Fruit fly (Drosophila melanogaster) whole organism, embryonic: Measurements from ENCODE around the gene disco.

Experiments
- Bdp1 ChIP-seq: fragments of 200-800 bp; sonication (Bioruptor generic); optimal IDR thresholded peaks from 3 replicates; lab custom pipeline; 2016; ENCODE audit warnings: missing biosample characterization, missing genetic modification characterization
- CG10267 ChIP-seq: fragments of 200-800 bp; sonication (Bioruptor generic); optimal IDR thresholded peaks from 2 replicates; lab custom pipeline; 2018; ENCODE audit warnings: missing biosample characterization, mild to moderate bottlenecking, missing genetic modification characterization, moderate library complexity
- CG10321 ChIP-seq: fragments of 200-800 bp; sonication (Bioruptor generic); IDR thresholded peaks from 2 replicates; pipeline ENCODE4 v1.3.6; 2022; ENCODE audit warnings: missing biosample characterization, missing genetic modification characterization
- CG10462 ChIP-seq: fragments of 200-800 bp; sonication (Bioruptor generic); optimal IDR thresholded peaks from 2 replicates; lab custom pipeline; 2016; ENCODE audit warnings: missing biosample characterization, missing genetic modification characterization
- CG1233 ChIP-seq: fragments of 200-800 bp; sonication (Bioruptor generic); optimal IDR thresholded peaks from 4 replicates; lab custom pipeline; 2018; ENCODE audit warnings: missing biosample characterization, mild to moderate bottlenecking, missing genetic modification characterization
- CG14014 ChIP-seq: fragments of 200-800 bp; sonication (Bioruptor generic); IDR thresholded peaks from 2 replicates; pipeline ENCODE4 v1.3.6; 2022; ENCODE audit warnings: missing biosample characterization, missing genetic modification characterization
- CG1529 ChIP-seq: fragments of 200-800 bp; sonication (Bioruptor generic); optimal IDR thresholded peaks from 3 replicates; lab custom pipeline; 2018; ENCODE audit warnings: missing biosample characterization, missing genetic modification characterization
- CG1647 ChIP-seq: fragments of 200-800 bp; sonication (Bioruptor generic); optimal IDR thresholded peaks from 3 replicates; lab custom pipeline; 2016; ENCODE audit warnings: missing biosample characterization, missing genetic modification characterization
- CG2116 ChIP-seq: fragments of 200-800 bp; sonication (Bioruptor generic); optimal IDR thresholded peaks from 3 replicates; lab custom pipeline; 2018; ENCODE audit warnings: missing biosample characterization, mild to moderate bottlenecking, missing genetic modification characterization
- CG2202 ChIP-seq: fragments of 200-800 bp; sonication (Bioruptor generic); optimal IDR thresholded peaks from 2 replicates; lab custom pipeline; 2018; ENCODE audit warnings: missing biosample characterization, mild to moderate bottlenecking, missing genetic modification characterization
- CG3407 ChIP-seq: fragments of 200-800 bp; sonication (Bioruptor generic); optimal IDR thresholded peaks from 2 replicates; lab custom pipeline; 2018; ENCODE audit warnings: missing biosample characterization, mild to moderate bottlenecking, missing genetic modification characterization
- CG34422 ChIP-seq: fragments of 200-800 bp; sonication (Bioruptor generic); IDR thresholded peaks from 3 replicates; pipeline ENCODE4 v1.3.6; 2022; ENCODE audit warnings: missing biosample characterization, missing genetic modification characterization
- CG4328 ChIP-seq: fragments of 200-800 bp; sonication (Bioruptor generic); optimal IDR thresholded peaks from 3 replicates; lab custom pipeline; 2017; ENCODE audit warnings: missing biosample characterization, missing genetic modification reagents, missing genetic modification characterization
- CG6175 ChIP-seq: fragments of 200-800 bp; sonication (Bioruptor generic); IDR thresholded peaks from 3 replicates; pipeline ENCODE4 v1.3.6; 2022; ENCODE audit warnings: missing biosample characterization, missing genetic modification characterization
- CG6254 ChIP-seq: fragments of 200-800 bp; sonication (Bioruptor generic); optimal IDR thresholded peaks from 3 replicates; lab custom pipeline; 2017; ENCODE audit warnings: mild to moderate bottlenecking, missing biosample characterization, missing genetic modification reagents, missing genetic modification characterization
- CG7271 ChIP-seq: fragments of 200-800 bp; sonication (Bioruptor generic); optimal IDR thresholded peaks from 2 replicates; lab custom pipeline; 2018; ENCODE audit warnings: missing biosample characterization, mild to moderate bottlenecking, missing genetic modification characterization, moderate library complexity
- CG8290 ChIP-seq, 3 experiments: fragments of 200-800 bp; sonication (Bioruptor generic); optimal IDR thresholded peaks; 2 replicates each; lab custom pipeline; 2016 to 2019; ENCODE audit warnings: missing biosample characterization in 3 of 3, missing genetic modification characterization in 3 of 3, mild to moderate bottlenecking in 2 of 3, moderate library complexity in 1 of 3
- CG8765 ChIP-seq: fragments of 200-800 bp; sonication (Bioruptor generic); IDR thresholded peaks from 2 replicates; pipeline ENCODE4 v1.3.6; 2022; ENCODE audit warnings: missing biosample characterization, missing genetic modification characterization
- CG9797 ChIP-seq: fragments of 200-800 bp; sonication (Bioruptor generic); optimal IDR thresholded peaks from 3 replicates; lab custom pipeline; 2018; ENCODE audit warnings: missing biosample characterization, mild to moderate bottlenecking, missing genetic modification characterization
- CHES-1-like ChIP-seq: fragments of 200-800 bp; sonication (Bioruptor generic); optimal IDR thresholded peaks from 2 replicates; lab custom pipeline; 2016; ENCODE audit warnings: missing biosample characterization, missing genetic modification characterization
- D ChIP-seq, 2 experiments: fragments of 200-800 bp in 1 of 2; fragments of >200 bp in 1 of 2; sonication (Bioruptor generic) in 1 of 2; optimal IDR thresholded peaks; 2 replicates in 1 of 2; 3 replicates in 1 of 2; lab custom pipeline; 2017; ENCODE audit warnings: mild to moderate bottlenecking in 1 of 2, missing biosample characterization in 1 of 2, missing genetic modification characterization in 1 of 2, missing genetic modification reagents in 1 of 2
- D19A ChIP-seq: fragments of 200-800 bp; optimal IDR thresholded peaks from 3 replicates; lab custom pipeline; 2019; ENCODE audit warnings: missing biosample characterization, mild to moderate bottlenecking, missing genetic modification characterization, moderate library complexity
- Hand ChIP-seq: fragments of 200-800 bp; sonication (Bioruptor generic); optimal IDR thresholded peaks from 2 replicates; lab custom pipeline; 2017; ENCODE audit warnings: mild to moderate bottlenecking, missing biosample characterization, missing genetic modification reagents, missing genetic modification characterization
- HmgD ChIP-seq: fragments of 200-800 bp; sonication (Bioruptor generic); optimal IDR thresholded peaks from 3 replicates; lab custom pipeline; 2016; ENCODE audit warnings: missing biosample characterization, missing genetic modification characterization
- Hr51 ChIP-seq, 2 experiments: fragments of 200-800 bp; sonication (Bioruptor generic); optimal IDR thresholded peaks; 2 replicates in 1 of 2; 3 replicates in 1 of 2; lab custom pipeline; 2016 to 2018; ENCODE audit warnings: missing biosample characterization in 2 of 2, missing genetic modification characterization in 2 of 2, mild to moderate bottlenecking in 1 of 2, moderate library complexity in 1 of 2
- Kr ChIP-seq: fragments of 200-800 bp; sonication (Bioruptor generic); optimal IDR thresholded peaks from 2 replicates; lab custom pipeline; 2017; ENCODE audit warnings: missing biosample characterization, mild to moderate bottlenecking, missing genetic modification characterization
- Opbp ChIP-seq: fragments of 200-800 bp; sonication (Bioruptor generic); IDR thresholded peaks from 3 replicates; pipeline ENCODE4 v1.3.6; 2022; ENCODE audit warnings: missing biosample characterization, missing genetic modification characterization; ENCODE audit not compliant: partially characterized antibody
- Scr ChIP-seq: fragments of 200-800 bp; sonication (Bioruptor generic); IDR thresholded peaks from 2 replicates; pipeline ENCODE4 v1.3.6; 2022; ENCODE audit warnings: missing biosample characterization, missing genetic modification characterization; ENCODE audit not compliant: partially characterized antibody
- Tbp ChIP-seq: fragments of >200 bp; optimal IDR thresholded peaks from 2 replicates; lab custom pipeline; 2018; ENCODE audit warnings: missing biosample characterization, missing genetic modification characterization
- ara ChIP-seq: fragments of 200-800 bp; sonication (Bioruptor generic); IDR thresholded peaks from 2 replicates; pipeline ENCODE4 v1.3.6; 2022; ENCODE audit warnings: missing biosample characterization, missing genetic modification characterization
- bcd ChIP-seq: fragments of 200-800 bp; sonication (Bioruptor generic); optimal IDR thresholded peaks from 2 replicates; lab custom pipeline; 2017; ENCODE audit warnings: missing biosample characterization, mild to moderate bottlenecking, missing genetic modification characterization
- cad ChIP-seq: fragments of >200 bp; optimal IDR thresholded peaks from 2 replicates; lab custom pipeline; 2017; ENCODE audit warnings: missing biosample characterization, missing genetic modification characterization
- chif ChIP-seq, 2 experiments: fragments of 200-800 bp; sonication (Bioruptor generic); optimal IDR thresholded peaks; 3 replicates each; lab custom pipeline; 2016; ENCODE audit warnings: missing biosample characterization in 2 of 2, missing genetic modification characterization in 2 of 2
- esg ChIP-seq: fragments of 200-800 bp; sonication (Bioruptor generic); conservative IDR thresholded peaks from 2 replicates; pipeline ENCODE4 v1.3.6; 2022; ENCODE audit warnings: missing biosample characterization, missing genetic modification characterization
- fd102C ChIP-seq: fragments of 200-800 bp; sonication (Bioruptor generic); optimal IDR thresholded peaks from 2 replicates; lab custom pipeline; 2018; ENCODE audit warnings: missing biosample characterization, mild to moderate bottlenecking, missing genetic modification characterization, moderate library complexity
- gt ChIP-seq: fragments of 200-800 bp; sonication (Bioruptor generic); IDR thresholded peaks from 2 replicates; pipeline ENCODE4 v1.3.6; 2022; ENCODE audit warnings: missing biosample characterization, missing genetic modification characterization
- hkb ChIP-seq, 2 experiments: fragments of 200-800 bp in 1 of 2; fragments of >200 bp in 1 of 2; sonication (Bioruptor generic) in 1 of 2; IDR thresholded peaks in 1 of 2; optimal IDR thresholded peaks in 1 of 2; 2 replicates each; pipeline versions ENCODE4 v1.3.6 to Lab custom; 2017 to 2022; ENCODE audit warnings: missing biosample characterization in 1 of 2, missing genetic modification characterization in 1 of 2
- mirr ChIP-seq: fragments of 200-800 bp; sonication (Bioruptor generic); optimal IDR thresholded peaks from 3 replicates; lab custom pipeline; 2018; ENCODE audit warnings: missing biosample characterization, mild to moderate bottlenecking, missing genetic modification characterization
- onecut ChIP-seq: fragments of 200-800 bp; sonication (Bioruptor generic); IDR thresholded peaks from 2 replicates; pipeline ENCODE4 v1.3.6; 2022; ENCODE audit warnings: missing biosample characterization, missing genetic modification characterization
- prd ChIP-seq, 3 experiments: fragments of >200 bp in 2 of 3; fragments of 200-800 bp in 1 of 3; sonication (Bioruptor generic) in 1 of 3; optimal IDR thresholded peaks in 2 of 3; IDR thresholded peaks in 1 of 3; 2 replicates in 2 of 3; 3 replicates in 1 of 3; pipeline versions ENCODE4 v1.3.6 to Lab custom; 2017 to 2022; ENCODE audit warnings: missing biosample characterization in 1 of 3, missing genetic modification characterization in 1 of 3
- pum ChIP-seq: fragments of 200-800 bp; sonication (Bioruptor generic); optimal IDR thresholded peaks from 2 replicates; lab custom pipeline; 2016; ENCODE audit warnings: missing biosample characterization, missing genetic modification characterization
- ro ChIP-seq: fragments of 200-800 bp; sonication (Bioruptor generic); IDR thresholded peaks from 2 replicates; pipeline ENCODE4 v1.3.6; 2022; ENCODE audit warnings: missing biosample characterization, missing genetic modification characterization
- row ChIP-seq: fragments of 200-800 bp; sonication (Bioruptor generic); IDR thresholded peaks from 3 replicates; pipeline ENCODE4 v1.3.6; 2022; ENCODE audit warnings: missing biosample characterization, missing genetic modification characterization
- schlank ChIP-seq: fragments of 200-800 bp; sonication (Bioruptor generic); optimal IDR thresholded peaks from 2 replicates; lab custom pipeline; 2018; ENCODE audit warnings: missing biosample characterization, mild to moderate bottlenecking, missing genetic modification characterization
- scrt ChIP-seq: fragments of 200-800 bp; sonication (Bioruptor generic); optimal IDR thresholded peaks from 2 replicates; lab custom pipeline; 2018; ENCODE audit warnings: missing biosample characterization, mild to moderate bottlenecking, missing genetic modification characterization, moderate library complexity
- so ChIP-seq: fragments of 200-800 bp; sonication (Bioruptor generic); IDR thresholded peaks from 3 replicates; pipeline ENCODE4 v1.3.6; 2022; ENCODE audit warnings: missing biosample characterization, missing genetic modification characterization
- ttk ChIP-seq: fragments of 200-800 bp; sonication (Bioruptor generic); IDR thresholded peaks from 2 replicates; pipeline ENCODE4 v2.1.2; 2022; ENCODE audit warnings: missing biosample characterization, missing genetic modification characterization
- twi ChIP-seq: fragments of 200-800 bp; optimal IDR thresholded peaks from 2 replicates; lab custom pipeline; 2019; ENCODE audit warnings: missing biosample characterization, mild to moderate bottlenecking, missing genetic modification characterization, moderate library complexity
- vfl ChIP-seq: fragments of 200-800 bp; sonication (Bioruptor generic); optimal IDR thresholded peaks from 2 replicates; lab custom pipeline; 2016; ENCODE audit warnings: missing biosample characterization, missing genetic modification characterization

disco gene

dm6 chrX:16263415-16263814 is 46.9 kb upstream of the disco start (continued):
- TF ChIP-seq Opbp (GFP tag; lab: Robert Waterston, UW): no peak
- peak; percentile 6 for TF ChIP-seq Bdp1 (GFP tag; lab: Kevin White, UChicago)
- no peak for TF ChIP-seq Tbp (GFP tag; lab: Kevin White, UChicago)
- peak; percentile 77 for TF ChIP-seq esg (GFP tag; lab: Robert Waterston, UW)
- peak; percentile 72 for TF ChIP-seq CG1233
- no peak for TF ChIP-seq Kr (GFP tag; lab: Kevin White, UChicago)
- TF ChIP-seq D19A (tag; lab: Kevin White, UChicago): peak; percentile 71
- peak; percentile 35 for TF ChIP-seq mirr (GFP tag; lab: Kevin White, UChicago)
- peak; percentile 89 for TF ChIP-seq row (GFP tag; lab: Robert Waterston, UW)
- TF ChIP-seq fd102C (GFP tag; lab: Kevin White, UChicago): no peak
- TF ChIP-seq cad (GFP tag; lab: Kevin White, UChicago): no peak
- peak; percentile 25 for TF ChIP-seq CG1647
- peak; percentile 70; the same call in 1 of the 3 replicates for TF ChIP-seq so
- TF ChIP-seq prd (optimal IDR thresholded peaks at IDR 0.05; lab: Kevin White, UChicago): no peak
- peak; percentile 89 for TF ChIP-seq prd (GFP tag; IDR thresholded peaks at IDR 0.05; lab: Robert Waterston, UW)
- peak; percentile 52; the same call in 1 of the 2 replicates for TF ChIP-seq ro (GFP tag; lab: Robert Waterston, UW)
- no peak for TF ChIP-seq CG6175
- peak; percentile 29; the same call in 1 of the 2 replicates for TF ChIP-seq CG10321 (GFP tag; lab: Robert Waterston, UW)
- TF ChIP-seq CG10267 (tag; lab: Kevin White, UChicago): peak; percentile 78
- peak; percentile 76 for TF ChIP-seq ttk (GFP tag; lab: Robert Waterston, UW)
- TF ChIP-seq CHES-1-like (GFP tag; lab: Kevin White, UChicago): no peak
- peak; percentile 59 for TF ChIP-seq pum (GFP tag; lab: Kevin White, UChicago)
- peak; percentile 74 for TF ChIP-seq scrt (GFP tag; lab: Kevin White, UChicago)
- peak; percentile 83 for TF ChIP-seq CG34422 (GFP tag; lab: Robert Waterston, UW)
- peak; percentile 79; the same call in 1 of the 2 replicates for TF ChIP-seq ara (GFP tag; lab: Robert Waterston, UW)
- TF ChIP-seq chif (GFP tag; optimal IDR thresholded peaks at IDR 0.05; lab: Kevin White, UChicago): peak; percentile 40 to 69
- peak; percentile 52 for TF ChIP-seq CG1529
- TF ChIP-seq CG2116 (GFP tag; lab: Kevin White, UChicago): peak; percentile 13
- TF ChIP-seq Scr (GFP tag; lab: Robert Waterston, UW): no peak
- peak; percentile 42 for TF ChIP-seq CG3407 (GFP tag; lab: Kevin White, UChicago)
- TF ChIP-seq Hand (GFP tag; lab: Kevin White, UChicago): peak; percentile 64
- TF ChIP-seq CG14014 (GFP tag; lab: Robert Waterston, UW): peak; percentile 81
- TF ChIP-seq Hr51 (GFP tag; optimal IDR thresholded peaks at IDR 0.05; lab: Kevin White, UChicago): peak; percentile 37 to 79
- peak; percentile 68 for TF ChIP-seq bcd
- peak; percentile 75 for TF ChIP-seq CG8290 (GFP tag; optimal IDR thresholded peaks at IDR 0.05; lab: Kevin White, UChicago)
- peak in 1 of 2 experiments; percentile 86 for TF ChIP-seq CG8290 (tag; optimal IDR thresholded peaks at IDR 0.05; lab: Kevin White, UChicago)
- TF ChIP-seq vfl (GFP tag; lab: Kevin White, UChicago): peak; percentile 24
- TF ChIP-seq onecut (GFP tag; lab: Robert Waterston, UW): peak; percentile 79
- TF ChIP-seq twi (tag; lab: Kevin White, UChicago): peak; percentile 63
- TF ChIP-seq gt (GFP tag; lab: Robert Waterston, UW): no peak
- TF ChIP-seq HmgD: no peak
- peak; percentile 53 for TF ChIP-seq schlank (tag; lab: Kevin White, UChicago)
- no peak for TF ChIP-seq CG9797 (GFP tag; lab: Kevin White, UChicago)
- TF ChIP-seq CG6254: peak; percentile 72
- peak; percentile 76 for TF ChIP-seq CG8765
- no peak for TF ChIP-seq D (optimal IDR thresholded peaks at IDR 0.05; lab: Kevin White, UChicago)
- peak; percentile 73 for TF ChIP-seq D (GFP tag; optimal IDR thresholded peaks at IDR 0.05; lab: Kevin White, UChicago)
- peak; percentile 29 for TF ChIP-seq CG7271 (tag; lab: Kevin White, UChicago)
- TF ChIP-seq hkb (optimal IDR thresholded peaks at IDR 0.05; lab: Kevin White, UChicago): no peak
- peak; percentile 89 for TF ChIP-seq hkb (GFP tag; IDR thresholded peaks at IDR 0.05; lab: Robert Waterston, UW)
- peak; percentile 63 for TF ChIP-seq CG10462 (GFP tag; lab: Kevin White, UChicago)
- TF ChIP-seq CG2202 (tag; lab: Kevin White, UChicago): peak; percentile 67
- TF ChIP-seq CG4328 (GFP tag; lab: Kevin White, UChicago): peak; percentile 1
